Fruit fly (Drosophila melanogaster): ENCODE results near the gene CG2975.

Gene CG2975

dm6 chr2L:2804634-2805311 is 35.2 kb upstream of the CG2975 start, which contains the start of gene daw (continued):
- TF ChIP-seq CG15479 (GFP tag; optimal IDR thresholded peaks at IDR 0.05) = no peak
- no peak for TF ChIP-seq luna (GFP tag; optimal IDR thresholded peaks at IDR 0.05)
- no peak for TF ChIP-seq CG10959 (GFP tag; IDR thresholded peaks at IDR 0.05)
- TF ChIP-seq jing (GFP tag; optimal IDR thresholded peaks at IDR 0.05) = no peak
- TF ChIP-seq CG32772 (GFP tag; IDR thresholded peaks at IDR 0.05) = no peak
- TF ChIP-seq dysf (GFP tag; IDR thresholded peaks at IDR 0.05) = no peak
- TF ChIP-seq gsb-n (tag; optimal IDR thresholded peaks at IDR 0.05) = no peak
- no peak for TF ChIP-seq Nf-YA (GFP tag; IDR thresholded peaks at IDR 0.05)
- TF ChIP-seq CG8089 (GFP tag; optimal IDR thresholded peaks at IDR 0.05) = no peak
- TF ChIP-seq Pdp1 (GFP tag; optimal IDR thresholded peaks at IDR 0.05) = no peak
- no peak for TF ChIP-seq CG17802 (tag; optimal IDR thresholded peaks at IDR 0.05)
- no peak for TF ChIP-seq H2.0 (GFP tag; IDR thresholded peaks at IDR 0.05)
- no peak for TF ChIP-seq run (tag; optimal IDR thresholded peaks at IDR 0.05)
- no peak for TF ChIP-seq CG17568 (GFP tag; optimal IDR thresholded peaks at IDR 0.05)
- no peak for TF ChIP-seq CG13424 (tag; optimal IDR thresholded peaks at IDR 0.05)
- no peak for TF ChIP-seq TFAM (GFP tag; optimal IDR thresholded peaks at IDR 0.05)
- no peak for TF ChIP-seq Xrp1 (GFP tag; IDR thresholded peaks at IDR 0.05)
- TF ChIP-seq lab (GFP tag; optimal IDR thresholded peaks at IDR 0.05) = peak; percentile 60
- no peak for TF ChIP-seq schlank (tag; optimal IDR thresholded peaks at IDR 0.05)
- no peak for TF ChIP-seq grau (tag; optimal IDR thresholded peaks at IDR 0.05)
- TF ChIP-seq sob (GFP tag; IDR thresholded peaks at IDR 0.05) = peak; percentile 22; the same call in 1 of the 2 replicates
- no peak for TF ChIP-seq Xbp1 (GFP tag; optimal IDR thresholded peaks at IDR 0.05)
- peak; percentile 21; the same call in 1 of the 3 replicates for TF ChIP-seq CG11456 (GFP tag; IDR thresholded peaks at IDR 0.05)
- TF ChIP-seq croc (GFP tag; conservative IDR thresholded peaks at IDR 0.05) = no peak
- no peak for TF ChIP-seq Elba2 (GFP tag; optimal IDR thresholded peaks at IDR 0.05)
- peak; percentile 99 for TF ChIP-seq CG5180 (GFP tag; optimal IDR thresholded peaks at IDR 0.05)
- no peak for TF ChIP-seq shn (GFP tag; optimal IDR thresholded peaks at IDR 0.05)
- no peak for TF ChIP-seq eve (GFP tag; optimal IDR thresholded peaks at IDR 0.05)
- no peak for TF ChIP-seq CG2120 (GFP tag; optimal IDR thresholded peaks at IDR 0.05)
- no peak for TF ChIP-seq Max (GFP tag; optimal IDR thresholded peaks at IDR 0.05)
- TF ChIP-seq gfzf (GFP tag; optimal IDR thresholded peaks at IDR 0.05) = no peak
- TF ChIP-seq CG7357 (GFP tag; IDR thresholded peaks at IDR 0.05) = no peak
- TF ChIP-seq CG15073 (GFP tag; optimal IDR thresholded peaks at IDR 0.05) = no peak
- no peak for TF ChIP-seq CG3838 (GFP tag; optimal IDR thresholded peaks at IDR 0.05)
- peak; percentile 90 for TF ChIP-seq crol (GFP tag; IDR thresholded peaks at IDR 0.05)
- no peak for TF ChIP-seq h (optimal IDR thresholded peaks at IDR 0.05)
- TF ChIP-seq ERR (GFP tag; optimal IDR thresholded peaks at IDR 0.05) = peak; percentile 22
- TF ChIP-seq gcm2 (GFP tag; optimal IDR thresholded peaks at IDR 0.05) = no peak
- no peak for TF ChIP-seq amos (GFP tag; IDR thresholded peaks at IDR 0.05; ENCODE audit: partially characterized antibody)
- TF ChIP-seq bab2 (GFP tag; optimal IDR thresholded peaks at IDR 0.05) = no peak
- TF ChIP-seq NK7.1 (GFP tag; optimal IDR thresholded peaks at IDR 0.05) = no peak
- no peak for TF ChIP-seq CrebB (tag; optimal IDR thresholded peaks at IDR 0.05)
- TF ChIP-seq B-H2 (GFP tag; optimal IDR thresholded peaks at IDR 0.05) = no peak
- TF ChIP-seq toy (GFP tag; IDR thresholded peaks at IDR 0.05) = no peak
- TF ChIP-seq fd102C (GFP tag; optimal IDR thresholded peaks at IDR 0.05) = no peak
- no peak for TF ChIP-seq Ssrp (tag; optimal IDR thresholded peaks at IDR 0.05)
- peak; percentile 49; the same call in 1 of the 2 replicates for TF ChIP-seq Adf1 (GFP tag; IDR thresholded peaks at IDR 0.05)
- TF ChIP-seq CG3847 (GFP tag; IDR thresholded peaks at IDR 0.05) = no peak
- no peak for TF ChIP-seq Trl (optimal IDR thresholded peaks at IDR 0.05)
- no peak for TF ChIP-seq Trl (GFP tag; optimal IDR thresholded peaks at IDR 0.05)
- no peak for TF ChIP-seq slbo (GFP tag; IDR thresholded peaks at IDR 0.05)
- no peak for TF ChIP-seq ken (GFP tag; IDR thresholded peaks at IDR 0.05)

Data from whole organism, embryonic.